Worm (Caenorhabditis elegans): ENCODE measurements around the gene gem-1.

- TF ChIP-seq F13C5.2 (tag; optimal IDR thresholded peaks at IDR 0.05) (no peak), sea-1 (GFP tag; conservative IDR thresholded peaks at IDR 0.05) (no peak), ceh-36 (tag; optimal IDR thresholded peaks at IDR 0.05) (no peak)
These were observed 607 bp downstream of the gem-1 start for ce11 chrX:13376185-13376584.

Data from whole organism, early embryonic.